Fruit fly (Drosophila melanogaster) ovary, adult (tissue): ENCODE measurements around the gene CG31626.

Source experiments
- CG17801 ChIP-seq: fragments of 200-800 bp; optimal IDR thresholded peaks from 2 replicates; lab custom pipeline; 2019; ENCODE audit warnings: missing biosample characterization, mild to moderate bottlenecking, missing genetic modification characterization, moderate library complexity; ENCODE audit not compliant: partially characterized antibody

Gene CG31626

DNA sequence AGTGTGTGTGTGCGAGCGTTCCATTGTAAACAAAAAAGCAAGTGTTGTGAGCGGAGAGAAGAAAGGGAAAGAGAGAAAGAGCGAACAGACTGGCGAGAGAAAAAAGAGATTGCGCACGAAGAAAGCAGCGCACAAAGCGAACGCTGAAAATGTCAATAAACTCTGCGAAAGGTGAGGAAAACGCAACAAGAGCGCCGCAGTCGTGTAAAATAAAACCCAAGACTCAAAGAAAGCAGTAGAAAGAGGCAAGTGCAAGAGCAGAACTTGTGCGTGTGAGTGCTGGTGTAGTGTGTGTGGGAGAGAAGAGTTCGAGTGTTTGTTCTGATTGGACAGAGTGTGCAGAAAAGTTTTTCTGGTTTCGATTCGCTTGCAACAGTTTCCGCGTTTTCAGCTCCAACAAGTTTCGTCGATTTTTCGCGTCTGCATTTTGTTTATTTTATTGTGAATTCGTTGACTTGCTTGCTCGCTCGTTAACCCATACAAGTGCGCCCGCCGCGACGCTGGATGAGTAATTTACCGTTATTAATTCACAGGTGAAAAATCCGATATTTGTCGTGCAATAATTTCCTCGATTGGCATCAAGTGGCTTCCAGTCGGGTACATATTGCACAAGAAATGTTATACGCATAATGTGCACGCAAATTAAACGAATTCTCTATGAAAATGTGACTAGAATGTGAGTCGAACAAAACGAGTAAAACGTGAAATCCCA lies 1.4 kb upstream of the CG31626 start:
- peak; percentile 5 for TF ChIP-seq CG17801 (GFP tag; lab: Kevin White, UChicago)

DNA sequence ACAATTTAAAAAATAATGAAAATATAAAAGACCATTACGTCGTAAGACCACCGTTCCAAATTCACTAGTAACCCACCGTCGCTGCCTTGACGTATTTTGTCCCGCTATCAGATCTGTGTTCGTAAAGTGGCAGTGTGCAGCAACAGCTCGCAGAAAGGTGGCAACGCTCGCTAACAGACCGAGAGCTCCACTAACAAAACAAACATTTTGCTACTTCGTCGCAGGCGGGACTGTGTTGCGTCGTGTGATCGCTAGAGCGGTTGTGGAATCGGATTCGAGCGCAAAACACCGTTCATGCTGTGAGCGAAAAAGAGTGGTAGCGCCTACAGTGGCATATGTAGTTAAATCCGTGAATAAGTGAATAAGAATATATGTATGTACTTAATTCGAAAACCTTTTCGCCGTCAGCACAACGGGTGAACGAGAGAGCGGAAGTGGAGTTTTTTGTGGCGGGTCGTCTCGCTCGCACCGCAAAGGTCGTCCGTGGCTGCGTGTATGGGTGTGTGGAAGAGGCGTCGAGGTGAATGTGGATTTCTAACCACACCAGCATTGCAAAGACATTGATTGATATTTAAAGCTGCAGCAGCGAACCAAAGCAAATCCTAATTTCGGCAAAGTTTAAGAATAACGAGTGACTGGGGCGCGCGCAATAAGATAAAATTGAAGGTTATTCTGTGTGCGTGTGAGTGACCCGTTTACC lies 665 bp upstream of the CG31626 start, which contains the start of gene Hr39:
Gene Hr39 (plus strand): TSS at position 203 of the 700 bp plus-strand sequence.
- no peak for TF ChIP-seq CG17801 (GFP tag; lab: Kevin White, UChicago)

dm6 chr2L:21235463-21235862 lies 1.1 kb downstream of the CG31626 start:
- TF ChIP-seq CG17801 (GFP tag; lab: Kevin White, UChicago), result no peak

DNA sequence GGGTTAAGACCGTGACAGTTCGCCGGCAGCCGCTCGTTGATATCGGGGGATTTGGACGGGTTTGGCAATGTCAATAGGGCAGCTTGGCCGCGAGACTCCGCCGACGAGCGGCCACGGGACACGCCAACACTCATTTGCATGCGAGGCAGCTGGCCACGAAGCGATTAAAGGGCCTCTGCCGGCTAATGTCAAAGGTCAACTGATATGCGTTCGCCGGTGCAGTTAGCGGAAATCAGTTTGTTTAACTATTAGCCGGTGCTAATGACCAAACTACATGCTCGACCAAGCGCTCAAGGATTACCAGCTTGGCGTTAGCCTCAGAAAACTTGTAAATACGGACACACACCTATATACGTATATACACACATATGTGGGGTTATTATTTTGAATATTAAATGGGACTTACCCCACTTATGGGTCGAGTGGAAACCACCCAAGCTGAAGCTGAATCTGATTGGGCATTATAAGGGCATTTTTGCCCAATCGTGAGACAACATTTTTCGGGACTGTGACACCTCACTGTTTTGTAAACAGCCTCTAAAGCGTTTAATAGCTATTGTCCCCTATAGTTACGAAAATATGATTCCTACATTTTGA lies 2.0 kb downstream of the CG31626 start:
- TF ChIP-seq CG17801 (GFP tag; lab: Kevin White, UChicago), result no peak

dm6 chr2L:21233430-21233829 lies 3.1 kb downstream of the CG31626 start:
- TF ChIP-seq CG17801 (GFP tag; lab: Kevin White, UChicago), result no peak

dm6 chr2L:21221778-21222177 lies 14.8 kb downstream of the CG31626 start:
- no peak for TF ChIP-seq CG17801 (GFP tag; lab: Kevin White, UChicago)

DNA sequence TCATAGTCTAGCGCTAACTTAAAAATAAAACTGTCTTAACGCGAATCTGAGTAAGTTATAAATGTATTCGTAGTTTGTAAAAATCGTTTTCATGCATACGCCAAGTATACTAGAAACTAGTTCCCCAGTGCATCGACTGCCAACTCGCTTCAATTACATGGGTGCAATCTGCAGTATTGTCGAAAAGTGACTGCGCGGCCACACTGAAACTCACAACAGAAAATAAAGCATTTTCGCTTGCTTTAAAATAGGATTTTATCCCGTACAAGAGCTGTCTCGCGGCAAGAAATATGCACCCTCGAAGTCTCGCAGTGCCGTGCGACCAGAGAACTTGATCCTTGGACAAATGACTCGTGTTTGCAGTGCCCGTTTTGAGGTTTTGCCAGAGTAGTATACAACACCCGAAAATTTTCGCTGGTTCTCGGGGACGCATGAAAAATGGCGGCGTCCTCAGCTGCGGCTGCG lies 15.4 kb downstream of the CG31626 start, which contains the start of gene CG8677:
Gene CG8677 (plus strand): TSS at position 199 of the 465 bp plus-strand sequence.
- TF ChIP-seq CG17801 (GFP tag; lab: Kevin White, UChicago), result no peak

DNA sequence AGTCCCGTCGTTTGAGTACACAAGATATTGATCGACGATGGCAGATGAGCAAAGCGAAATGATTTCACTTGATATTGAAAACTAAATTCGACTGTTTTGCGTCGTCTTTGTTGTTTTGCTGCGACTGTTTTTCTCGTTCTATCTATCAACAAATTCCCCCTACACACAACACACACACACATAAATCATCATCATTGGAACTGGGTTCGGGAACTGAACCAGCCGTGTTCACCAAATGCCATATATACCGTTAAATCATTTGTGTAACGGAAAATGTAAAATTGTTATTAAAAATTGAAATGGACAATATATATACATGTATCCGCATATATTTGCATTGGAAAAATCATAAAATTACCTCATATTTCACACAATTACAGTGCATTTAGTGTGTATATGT lies 16.1 kb downstream of the CG31626 start, which contains the start of gene Atg18b:
Gene Atg18b (minus strand): TSS at position 177 of the 400 bp plus-strand sequence.
- TF ChIP-seq CG17801 (GFP tag; lab: Kevin White, UChicago), result no peak

dm6 chr2L:21219640-21220085 lies 16.9 kb downstream of the CG31626 start:
- TF ChIP-seq CG17801 (GFP tag; lab: Kevin White, UChicago), result no peak

- TF ChIP-seq CG17801 (GFP tag; lab: Kevin White, UChicago), result peak; percentile 1
Measured at dm6 chr2L:21218912-21219246, 17.7 kb downstream of the CG31626 start.

dm6 chr2L:21218240-21218911 lies 18.2 kb downstream of the CG31626 start, which contains the start of gene CG8679:
CG8679 (minus strand) TSS chr2L:21218544.
- TF ChIP-seq CG17801 (GFP tag; lab: Kevin White, UChicago), result no peak

DNA sequence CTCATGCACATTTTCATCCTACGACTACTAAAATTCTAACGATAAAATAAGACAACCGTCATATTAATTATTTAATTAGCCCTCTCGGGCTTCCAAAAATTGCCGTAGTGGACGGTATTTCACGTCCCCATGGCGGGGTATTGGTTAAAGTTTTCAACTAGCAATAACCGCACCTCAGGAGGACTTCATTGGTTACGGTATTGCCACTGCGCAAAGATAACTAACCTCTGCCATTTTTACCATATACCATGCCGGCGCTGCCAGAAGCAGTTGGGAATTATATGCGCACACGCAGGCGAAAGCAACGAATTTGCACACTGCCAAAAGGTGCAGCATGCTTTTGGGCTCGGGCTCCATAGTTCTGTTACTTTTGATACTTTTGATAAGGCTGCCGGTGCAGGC lies 21.6 kb downstream of the CG31626 start:
- TF ChIP-seq CG17801 (GFP tag; lab: Kevin White, UChicago), result peak; percentile 38

DNA sequence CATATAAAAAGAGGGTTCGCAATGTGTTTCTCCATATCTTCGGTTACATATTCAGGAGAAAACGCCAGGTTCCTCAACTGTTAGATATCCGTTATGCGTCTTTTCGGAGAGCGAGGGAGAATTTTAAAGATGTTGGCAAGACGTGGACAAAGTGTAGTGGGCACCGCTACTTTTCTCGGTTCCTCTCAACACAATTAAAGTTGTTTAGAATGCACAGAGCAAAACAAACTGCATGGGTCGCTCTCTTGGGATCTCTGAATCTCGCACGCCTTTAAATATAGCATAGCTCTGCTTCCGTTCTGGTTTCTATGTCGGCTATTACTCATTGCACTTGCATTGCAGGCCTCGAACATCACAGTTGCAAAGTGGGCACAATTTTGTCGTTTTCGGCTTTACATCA lies 30.3 kb downstream of the CG31626 start, which contains the start of gene clumsy:
Gene clumsy (plus strand): TSS at position 301 of the 400 bp plus-strand sequence.
- TF ChIP-seq CG17801 (GFP tag; lab: Kevin White, UChicago), result no peak

dm6 chr2L:21202702-21203101 lies 33.8 kb downstream of the CG31626 start, which contains the start of gene CG31988:
CG31988 (minus strand) TSS chr2L:21202802.
- TF ChIP-seq CG17801 (GFP tag; lab: Kevin White, UChicago), result no peak
